Fruit fly (Drosophila melanogaster): ENCODE data around the gene CG11626.

CG11626 gene

DNA sequence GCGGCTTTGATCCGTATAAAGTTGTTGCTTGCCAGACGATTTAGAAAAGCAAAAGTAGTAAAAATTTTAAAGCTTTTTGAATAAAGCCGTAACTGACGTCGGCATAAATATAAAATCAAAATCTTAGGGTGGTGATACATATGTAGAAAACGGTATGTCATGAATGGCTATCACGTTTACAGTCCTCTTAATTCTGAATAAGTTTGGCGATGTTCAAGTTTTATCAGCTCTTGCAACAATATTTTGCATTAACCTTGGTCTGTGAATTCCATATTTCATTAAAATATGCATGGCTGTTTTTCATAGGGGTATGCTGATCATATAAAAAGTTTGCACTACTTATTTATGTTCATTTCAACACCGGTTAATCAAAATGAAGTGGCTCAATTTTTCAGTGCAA lies at the start of gene CG11626:
CG11626 (plus strand) TSS at position 301 of the 400 bp plus-strand sequence.
- TF ChIP-seq usp (GFP tag; optimal IDR thresholded peaks at IDR 0.05), result no peak
- TF ChIP-seq EcR (GFP tag; optimal IDR thresholded peaks at IDR 0.05), result no peak
- TF ChIP-seq Dll (optimal IDR thresholded peaks at IDR 0.05), result no peak
- TF ChIP-seq psq (optimal IDR thresholded peaks at IDR 0.05), result no peak
- TF ChIP-seq pan (optimal IDR thresholded peaks at IDR 0.05), result no peak
- no peak for TF ChIP-seq CG8478 (optimal IDR thresholded peaks at IDR 0.05)

dm6 chr3R:19362879-19363278 lies 45.8 kb upstream of the CG11626 start:
- no peak for TF ChIP-seq usp (GFP tag; optimal IDR thresholded peaks at IDR 0.05)

- TF ChIP-seq usp (GFP tag; optimal IDR thresholded peaks at IDR 0.05) (no peak), pan (optimal IDR thresholded peaks at IDR 0.05) (no peak), Dll (optimal IDR thresholded peaks at IDR 0.05) (no peak), CG8478 (optimal IDR thresholded peaks at IDR 0.05) (no peak), psq (optimal IDR thresholded peaks at IDR 0.05) (no peak), EcR (GFP tag; optimal IDR thresholded peaks at IDR 0.05) (no peak)
Observed at dm6 chr3R:19369060-19369459, 39.6 kb upstream of the CG11626 start.

dm6 chr3R:19370693-19371092 lies 38.0 kb upstream of the CG11626 start:
- no peak for TF ChIP-seq pan (optimal IDR thresholded peaks at IDR 0.05)

dm6 chr3R:19374689-19375088 lies 34.0 kb upstream of the CG11626 start, which contains the start of gene CG3581:
Gene CG3581, minus strand, starts transcription at chr3R:19374789.
- no peak for TF ChIP-seq CG8478 (optimal IDR thresholded peaks at IDR 0.05)
- no peak for TF ChIP-seq usp (GFP tag; optimal IDR thresholded peaks at IDR 0.05)
- no peak for TF ChIP-seq Dll (optimal IDR thresholded peaks at IDR 0.05)

DNA sequence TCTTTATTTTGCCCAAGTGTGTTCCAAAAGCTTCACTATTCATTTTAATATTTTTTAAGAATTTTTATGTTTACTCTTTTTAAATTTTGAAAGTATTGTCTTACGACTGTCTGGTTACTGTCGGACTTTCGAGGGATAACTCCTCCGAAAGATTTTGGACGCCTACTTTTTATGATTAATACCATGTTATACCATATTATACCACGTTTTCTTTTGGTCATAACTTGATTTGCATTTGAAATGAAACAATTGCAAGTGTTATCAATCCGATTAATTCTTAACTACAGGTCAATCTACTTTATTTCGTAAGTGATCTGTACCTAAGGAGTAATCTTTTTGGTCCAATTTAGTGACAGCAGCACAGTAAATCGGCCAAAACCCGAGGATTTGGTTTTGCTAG lies 32.8 kb upstream of the CG11626 start, which contains the start of gene CG31404:
CG31404 (minus strand) TSS at position 101 of the 400 bp plus-strand sequence.
- TF ChIP-seq CG8478 (optimal IDR thresholded peaks at IDR 0.05), result no peak

- TF ChIP-seq usp (GFP tag; optimal IDR thresholded peaks at IDR 0.05), result no peak
- TF ChIP-seq psq (optimal IDR thresholded peaks at IDR 0.05), result no peak
- TF ChIP-seq EcR (GFP tag; optimal IDR thresholded peaks at IDR 0.05), result no peak
- no peak for TF ChIP-seq CG8478 (optimal IDR thresholded peaks at IDR 0.05)
- no peak for TF ChIP-seq pan (optimal IDR thresholded peaks at IDR 0.05)
- TF ChIP-seq Dll (optimal IDR thresholded peaks at IDR 0.05), result no peak
Observed at dm6 chr3R:19377125-19377524, 31.5 kb upstream of the CG11626 start, which contains the start of gene CG31245. Gene CG31245, minus strand, starts transcription at chr3R:19377225.

dm6 chr3R:19383298-19383697 lies 25.4 kb upstream of the CG11626 start:
- TF ChIP-seq usp (GFP tag; optimal IDR thresholded peaks at IDR 0.05) (no peak), EcR (GFP tag; optimal IDR thresholded peaks at IDR 0.05) (no peak), psq (optimal IDR thresholded peaks at IDR 0.05) (no peak), pan (optimal IDR thresholded peaks at IDR 0.05) (no peak), CG8478 (optimal IDR thresholded peaks at IDR 0.05) (no peak), Dll (optimal IDR thresholded peaks at IDR 0.05) (no peak)

- TF ChIP-seq usp (GFP tag; optimal IDR thresholded peaks at IDR 0.05), result no peak
- TF ChIP-seq CG8478 (optimal IDR thresholded peaks at IDR 0.05), result no peak
- TF ChIP-seq psq (optimal IDR thresholded peaks at IDR 0.05), result no peak
- no peak for TF ChIP-seq Dll (optimal IDR thresholded peaks at IDR 0.05)
- TF ChIP-seq EcR (GFP tag; optimal IDR thresholded peaks at IDR 0.05), result no peak
Observed at dm6 chr3R:19387608-19388007, 21.1 kb upstream of the CG11626 start, which contains the start of gene CG3734. Gene CG3734, plus strand, starts transcription at chr3R:19387861.

DNA sequence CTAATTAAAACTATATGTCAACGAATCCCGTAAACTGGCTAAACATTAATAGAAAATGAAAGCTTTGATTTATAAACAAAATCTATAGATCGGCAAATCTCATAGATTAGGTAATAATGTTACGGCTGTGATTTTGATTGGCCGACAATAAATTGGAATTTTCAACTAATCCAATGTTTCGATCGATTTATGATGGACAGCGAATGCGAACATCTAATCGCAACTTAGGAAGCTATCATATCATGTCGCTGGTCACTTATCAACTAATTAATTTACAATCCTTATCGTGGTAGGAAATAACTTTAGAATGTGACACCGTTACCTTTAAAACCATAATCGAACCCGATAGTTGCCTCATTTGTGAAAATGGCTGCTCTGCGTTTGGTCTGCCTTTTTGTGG lies 18.8 kb upstream of the CG11626 start, which contains the start of gene CG18493:
CG18493 (plus strand) TSS at position 352 of the 400 bp plus-strand sequence.
- no peak for TF ChIP-seq Dll (optimal IDR thresholded peaks at IDR 0.05)
- TF ChIP-seq psq (optimal IDR thresholded peaks at IDR 0.05), result no peak
- no peak for TF ChIP-seq pan (optimal IDR thresholded peaks at IDR 0.05)
- no peak for TF ChIP-seq EcR (GFP tag; optimal IDR thresholded peaks at IDR 0.05)
- no peak for TF ChIP-seq usp (GFP tag; optimal IDR thresholded peaks at IDR 0.05)
- TF ChIP-seq CG8478 (optimal IDR thresholded peaks at IDR 0.05), result no peak

DNA sequence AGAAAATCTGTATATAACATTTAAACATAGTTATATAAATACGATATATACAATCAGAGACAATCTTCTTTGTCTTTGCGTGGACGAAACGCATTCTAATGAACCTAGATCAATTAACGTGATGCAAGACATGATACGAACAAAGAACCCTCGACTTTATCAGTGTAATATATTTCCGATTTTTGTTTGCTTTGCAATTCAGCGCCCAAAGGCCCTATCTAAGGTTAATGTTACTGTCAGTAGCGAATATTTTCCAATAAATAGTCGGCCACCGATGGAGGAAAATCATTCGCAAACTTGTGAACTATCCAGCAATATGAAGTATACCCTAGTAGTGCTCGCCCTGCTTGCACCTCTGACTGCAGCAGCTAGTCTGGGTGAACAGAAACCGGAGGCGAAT lies 15.6 kb upstream of the CG11626 start, which contains the start of gene CG3739:
CG3739 (plus strand) TSS at position 301 of the 400 bp plus-strand sequence.
- TF ChIP-seq psq (optimal IDR thresholded peaks at IDR 0.05) (no peak), CG8478 (optimal IDR thresholded peaks at IDR 0.05) (no peak)

dm6 chr3R:19398467-19398866 lies 10.2 kb upstream of the CG11626 start, which contains the start of gene CG31244:
Gene CG31244, minus strand, starts transcription at chr3R:19398567.
- TF ChIP-seq EcR (GFP tag; optimal IDR thresholded peaks at IDR 0.05) (no peak), pan (optimal IDR thresholded peaks at IDR 0.05) (no peak), usp (GFP tag; optimal IDR thresholded peaks at IDR 0.05) (no peak), psq (optimal IDR thresholded peaks at IDR 0.05) (no peak), CG8478 (optimal IDR thresholded peaks at IDR 0.05) (no peak), Dll (optimal IDR thresholded peaks at IDR 0.05) (no peak)

DNA sequence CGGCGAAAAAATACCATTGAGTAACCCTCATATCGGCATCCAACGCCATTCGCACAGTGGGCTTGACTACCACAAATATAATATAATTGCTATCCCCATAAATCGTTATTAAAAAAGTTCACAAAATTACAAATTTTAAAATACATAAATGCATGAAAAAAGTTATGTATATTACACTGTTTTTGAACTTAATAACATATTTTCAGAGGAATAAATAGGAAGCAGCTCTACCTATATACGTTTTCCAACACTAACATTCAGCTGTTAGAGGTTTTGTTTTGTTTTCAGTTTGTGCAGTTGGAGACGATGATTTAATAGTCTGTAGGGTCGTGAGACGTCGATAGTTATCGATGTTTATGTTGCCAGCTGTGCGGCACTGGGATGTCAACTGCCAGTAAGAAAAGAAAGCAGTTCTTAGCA lies 5.6 kb upstream of the CG11626 start, which contains the start of the genes Ino80 and Aptx:
Ino80 (minus strand) TSS at position 58 of the 420 bp plus-strand sequence.
Aptx (plus strand) TSS at position 360 of the 420 bp plus-strand sequence.
- TF ChIP-seq CG8478 (optimal IDR thresholded peaks at IDR 0.05) (no peak), usp (GFP tag; optimal IDR thresholded peaks at IDR 0.05) (no peak), psq (optimal IDR thresholded peaks at IDR 0.05) (no peak), Dll (optimal IDR thresholded peaks at IDR 0.05) (no peak), EcR (GFP tag; optimal IDR thresholded peaks at IDR 0.05) (no peak), pan (optimal IDR thresholded peaks at IDR 0.05) (no peak)
